Worm (Caenorhabditis elegans) whole organism, early embryonic: ENCODE results near the gene abcf-1.

Experiments used
- B0310.2 ChIP-seq: sonication (generic microtip); optimal IDR thresholded peaks from 2 replicates; lab custom pipeline; 2016; ENCODE audit warnings: mild to moderate bottlenecking, missing genetic modification characterization, missing compliant biosample characterization
- F13C5.2 ChIP-seq: sonication (generic microtip); optimal IDR thresholded peaks from 2 replicates; lab custom pipeline; 2017; ENCODE audit warnings: mild to moderate bottlenecking, missing genetic modification characterization, inconsistent platforms, missing compliant biosample characterization
- aly-1 ChIP-seq: sonication (generic microtip); optimal IDR thresholded peaks from 2 replicates; lab custom pipeline; 2016; ENCODE audit warnings: missing genetic modification characterization, missing compliant biosample characterization
- ama-1 ChIP-seq: fragments of 150-350 bp; optimal IDR thresholded peaks from 2 replicates; lab custom pipeline; 2014
- ceh-13 ChIP-seq: fragments of 200-800 bp; sonication (Bioruptor generic); optimal IDR thresholded peaks from 2 replicates; lab custom pipeline; 2018; ENCODE audit warnings: mild to moderate bottlenecking, missing genetic modification characterization, missing compliant biosample characterization
- ceh-36 ChIP-seq: sonication (generic microtip); optimal IDR thresholded peaks from 2 replicates; lab custom pipeline; 2016; ENCODE audit warnings: missing genetic modification characterization, inconsistent platforms, missing compliant biosample characterization
- ets-7 ChIP-seq: sonication (generic microtip); optimal IDR thresholded peaks from 2 replicates; lab custom pipeline; 2016; ENCODE audit warnings: missing genotype, missing genetic modification characterization, missing compliant biosample characterization
- flt-1 ChIP-seq: fragments of 200-800 bp; sonication (Bioruptor generic); IDR thresholded peaks from 2 replicates; pipeline ENCODE4 v1.3.6; 2022; ENCODE audit warnings: missing genetic modification characterization, missing compliant biosample characterization
- hmbx-1 ChIP-seq: sonication (generic microtip); optimal IDR thresholded peaks from 2 replicates; lab custom pipeline; 2016; ENCODE audit warnings: mild to moderate bottlenecking, missing genetic modification characterization, missing compliant biosample characterization
- hmg-4 ChIP-seq: fragments of 200-800 bp; sonication (Bioruptor generic); optimal IDR thresholded peaks from 2 replicates; lab custom pipeline; 2018; ENCODE audit warnings: mild to moderate bottlenecking, missing genetic modification characterization, missing compliant biosample characterization
- hnd-1 ChIP-seq: sonication (generic microtip); optimal IDR thresholded peaks from 2 replicates; lab custom pipeline; 2016; ENCODE audit warnings: missing genetic modification characterization, missing compliant biosample characterization
- pes-1 ChIP-seq: fragments of 200-800 bp; sonication (Bioruptor generic); IDR thresholded peaks from 2 replicates; pipeline ENCODE4 v1.3.6; 2022; ENCODE audit warnings: missing genetic modification reagents, missing genetic modification characterization, missing compliant biosample characterization
- scrt-1 ChIP-seq: fragments of 200-800 bp; sonication (Bioruptor generic); IDR thresholded peaks from 2 replicates; pipeline ENCODE4 v1.3.6; 2022; ENCODE audit warnings: missing genetic modification characterization, missing compliant biosample characterization
- sea-1 ChIP-seq: fragments of 200-800 bp; sonication (Bioruptor generic); conservative IDR thresholded peaks from 2 replicates; pipeline ENCODE4 v1.3.6; 2022; ENCODE audit warnings: missing genetic modification characterization, missing compliant biosample characterization
- tbx-11 ChIP-seq: fragments of 200-800 bp; sonication (Bioruptor generic); IDR thresholded peaks from 2 replicates; pipeline ENCODE4 v1.3.6; 2022; ENCODE audit warnings: missing genetic modification characterization, missing compliant biosample characterization
- tbx-37 ChIP-seq: fragments of 200-800 bp; sonication (Bioruptor generic); conservative IDR thresholded peaks from 2 replicates; pipeline ENCODE4 v1.3.6; 2022; ENCODE audit warnings: missing genetic modification reagents, missing genetic modification characterization, missing compliant biosample characterization
- tra-4 ChIP-seq: sonication (generic microtip); optimal IDR thresholded peaks from 2 replicates; lab custom pipeline; 2017; ENCODE audit warnings: missing genetic modification characterization, missing compliant biosample characterization

Gene abcf-1

DNA sequence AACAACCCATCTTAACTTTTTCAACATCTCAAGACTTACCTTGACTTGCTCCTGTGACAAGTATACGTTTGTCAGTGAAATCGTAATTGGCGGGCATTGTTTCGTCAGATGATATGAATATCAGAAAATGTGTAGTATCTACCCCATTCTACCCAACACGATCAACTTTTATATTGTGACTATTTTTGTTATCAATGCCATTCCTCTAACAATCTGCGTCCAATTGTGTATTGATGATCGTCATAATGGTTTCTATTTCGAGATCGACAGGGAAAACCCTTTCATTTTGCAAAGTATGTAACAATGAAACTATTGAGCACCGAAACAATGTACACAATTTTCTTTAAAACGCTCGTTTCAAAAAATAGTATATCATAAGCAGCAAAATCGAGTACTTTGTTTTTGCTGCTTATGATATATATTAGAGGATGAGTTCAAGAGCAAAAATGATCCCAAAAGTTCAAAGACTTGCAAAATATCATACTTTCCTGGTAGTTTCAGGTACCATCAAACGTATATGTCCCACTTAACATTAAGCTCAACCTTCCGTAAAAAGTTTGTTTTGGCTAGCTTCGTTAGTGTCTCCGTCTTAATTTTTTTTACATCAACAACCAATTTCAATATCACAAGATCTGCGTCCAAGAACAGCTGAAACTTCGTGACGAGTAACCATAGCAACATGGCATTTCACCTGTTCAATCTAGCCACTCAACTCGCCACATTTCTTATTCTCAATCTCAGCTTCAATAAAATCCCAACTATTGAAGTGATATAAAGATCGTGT lies 29.5 kb downstream of the abcf-1 start, which contains the start of the genes dhs-21 and xbx-9:
Gene dhs-21 (minus strand): TSS at position 181 of the 784 bp plus-strand sequence.
Gene xbx-9 (plus strand): TSS at position 734 of the 784 bp plus-strand sequence.
- TF ChIP-seq tra-4 (tag; lab: Kevin White, UChicago) (no peak), scrt-1 (no peak), ceh-36 (tag; lab: Kevin White, UChicago) (no peak), hmg-4 (GFP tag; lab: Kevin White, UChicago) (no peak), F13C5.2 (no peak), hnd-1 (tag; lab: Kevin White, UChicago) (no peak), ama-1 (no peak), ets-7 (tag; lab: Kevin White, UChicago) (no peak), pes-1 (no peak), aly-1 (no peak), flt-1 (GFP tag; lab: Robert Waterston, UW) (no peak), ceh-13 (GFP tag; lab: Kevin White, UChicago) (no peak)

DNA sequence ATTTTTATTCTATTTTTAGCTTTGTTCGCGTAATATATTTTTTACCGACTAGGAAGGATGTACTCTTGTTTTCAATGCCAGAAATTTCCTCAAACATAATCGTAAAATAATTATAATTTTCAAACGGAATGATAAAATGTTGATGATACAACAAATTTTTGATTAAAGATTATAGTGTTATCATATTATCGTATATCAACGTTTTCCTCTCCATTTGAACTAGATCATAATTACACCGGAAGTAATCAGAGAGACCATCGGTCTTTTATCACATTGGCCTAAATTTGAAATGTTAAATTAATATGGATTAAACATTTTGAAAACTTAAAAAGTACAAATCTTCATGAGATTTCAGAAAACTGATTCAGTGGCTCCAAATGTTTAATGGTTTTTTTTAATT lies 30.4 kb downstream of the abcf-1 start:
- no peak for TF ChIP-seq tbx-37 (GFP tag; lab: Robert Waterston, UW)
- TF ChIP-seq sea-1 (GFP tag; lab: Robert Waterston, UW) = no peak
- TF ChIP-seq ceh-13 (GFP tag; lab: Kevin White, UChicago) = no peak
- no peak for TF ChIP-seq ceh-36 (tag; lab: Kevin White, UChicago)
- no peak for TF ChIP-seq B0310.2 (tag; lab: Kevin White, UChicago)
- no peak for TF ChIP-seq ama-1
- no peak for TF ChIP-seq F13C5.2
- no peak for TF ChIP-seq flt-1 (GFP tag; lab: Robert Waterston, UW)
- no peak for TF ChIP-seq pes-1
- TF ChIP-seq hmg-4 (GFP tag; lab: Kevin White, UChicago) = no peak
- TF ChIP-seq hnd-1 (tag; lab: Kevin White, UChicago) = no peak

DNA sequence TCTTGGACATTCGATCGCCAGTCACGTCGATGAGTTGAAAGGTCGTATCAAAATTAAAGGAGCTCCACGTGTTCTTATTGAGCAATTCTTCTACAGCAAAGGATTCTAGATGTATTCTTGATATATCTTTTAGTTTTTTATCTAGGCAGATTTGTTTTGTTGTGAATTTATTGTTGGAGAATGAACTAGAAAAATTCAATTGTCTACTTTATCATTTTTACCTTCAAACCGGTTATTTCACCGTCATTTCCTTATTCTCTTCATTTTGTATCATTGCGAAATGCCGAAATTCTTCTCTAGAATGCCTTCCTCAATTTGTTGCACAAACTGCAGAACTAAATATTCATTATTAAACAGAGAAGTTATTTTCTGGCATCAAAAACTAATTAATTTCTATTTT lies 34.0 kb downstream of the abcf-1 start, which contains the start of gene R11D1.10:
Gene R11D1.10 (plus strand): TSS at position 301 of the 400 bp plus-strand sequence.
- TF ChIP-seq sea-1 (GFP tag; lab: Robert Waterston, UW) (no peak), aly-1 (no peak), tbx-11 (GFP tag; lab: Robert Waterston, UW) (no peak), ets-7 (tag; lab: Kevin White, UChicago) (no peak), pes-1 (no peak), scrt-1 (no peak), tra-4 (tag; lab: Kevin White, UChicago) (no peak), ceh-13 (GFP tag; lab: Kevin White, UChicago) (no peak), flt-1 (GFP tag; lab: Robert Waterston, UW) (no peak), ceh-36 (tag; lab: Kevin White, UChicago) (no peak), tbx-37 (GFP tag; lab: Robert Waterston, UW) (no peak), hmbx-1 (no peak), hmg-4 (GFP tag; lab: Kevin White, UChicago) (no peak), B0310.2 (tag; lab: Kevin White, UChicago) (no peak)

DNA sequence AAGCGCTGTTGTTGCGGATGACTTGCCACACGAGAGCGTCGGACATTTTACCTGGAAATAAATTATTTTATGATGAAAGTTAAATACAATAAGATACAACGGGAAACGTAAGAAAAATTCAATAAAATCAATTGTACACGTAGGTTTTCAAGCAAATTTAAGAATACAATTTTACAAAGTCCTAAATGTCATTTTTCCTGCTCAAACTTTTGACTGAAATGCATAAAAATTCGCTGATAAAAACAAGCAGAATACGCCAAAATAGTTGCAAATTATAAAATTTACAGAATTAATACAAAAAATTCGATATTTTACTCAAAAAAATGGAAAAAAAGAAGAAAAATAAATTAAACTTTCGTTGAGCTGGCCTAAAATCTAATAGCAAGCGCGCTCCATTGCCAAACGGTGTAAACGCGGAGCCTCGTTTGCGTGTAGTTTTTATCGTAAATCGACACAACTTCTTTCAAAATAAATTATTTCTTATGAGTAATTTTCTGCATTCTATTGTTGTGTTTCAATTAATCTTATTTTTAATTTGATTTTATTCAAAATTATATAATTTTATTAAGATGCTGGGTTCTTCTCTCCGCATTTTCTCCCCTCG lies 35.0 kb downstream of the abcf-1 start, which contains the start of the genes rpl-28 and mrpl-49:
Gene rpl-28 (minus strand): TSS at position 51 of the 604 bp plus-strand sequence.
Gene mrpl-49 (plus strand): TSS at position 570 of the 604 bp plus-strand sequence.
- no peak for TF ChIP-seq sea-1 (GFP tag; lab: Robert Waterston, UW)
- TF ChIP-seq F13C5.2 = peak; percentile 33

DNA sequence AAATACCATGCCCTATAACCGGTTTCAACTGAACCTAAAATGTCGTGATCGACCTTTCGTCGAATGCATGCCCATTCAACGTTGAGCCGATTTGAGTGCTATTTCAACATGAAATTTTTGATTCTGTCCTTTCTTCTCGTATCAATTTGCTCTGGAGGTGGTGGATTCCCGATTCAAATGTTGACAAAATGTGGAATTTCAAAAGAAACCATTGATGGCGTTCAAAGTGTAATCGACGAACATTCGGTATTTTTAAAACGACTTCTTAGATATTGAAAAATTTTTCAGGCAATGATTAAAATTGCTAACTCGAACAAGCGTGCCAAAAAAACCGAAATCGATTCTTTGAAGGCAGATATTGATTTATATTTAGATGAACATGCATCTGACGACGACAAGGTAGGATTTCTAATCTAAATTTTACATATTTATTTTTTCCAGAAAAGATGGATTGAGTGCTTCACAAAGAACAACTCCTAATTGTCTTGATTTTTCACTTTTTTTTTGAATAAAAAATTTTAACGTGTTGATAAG lies 36.0 kb downstream of the abcf-1 start, which contains the start of gene R11D1.13:
Gene R11D1.13 (plus strand): TSS at position 51 of the 534 bp plus-strand sequence.
- no peak for TF ChIP-seq tbx-11 (GFP tag; lab: Robert Waterston, UW)
- no peak for TF ChIP-seq ets-7 (tag; lab: Kevin White, UChicago)
- no peak for TF ChIP-seq ama-1
- TF ChIP-seq flt-1 (GFP tag; lab: Robert Waterston, UW) = no peak
- TF ChIP-seq tbx-37 (GFP tag; lab: Robert Waterston, UW) = no peak
- no peak for TF ChIP-seq ceh-36 (tag; lab: Kevin White, UChicago)
- no peak for TF ChIP-seq scrt-1
- no peak for TF ChIP-seq aly-1
- TF ChIP-seq hmg-4 (GFP tag; lab: Kevin White, UChicago) = no peak
- TF ChIP-seq ceh-13 (GFP tag; lab: Kevin White, UChicago) = no peak
- TF ChIP-seq hnd-1 (tag; lab: Kevin White, UChicago) = no peak
- TF ChIP-seq pes-1 = no peak
- TF ChIP-seq B0310.2 (tag; lab: Kevin White, UChicago) = no peak

DNA sequence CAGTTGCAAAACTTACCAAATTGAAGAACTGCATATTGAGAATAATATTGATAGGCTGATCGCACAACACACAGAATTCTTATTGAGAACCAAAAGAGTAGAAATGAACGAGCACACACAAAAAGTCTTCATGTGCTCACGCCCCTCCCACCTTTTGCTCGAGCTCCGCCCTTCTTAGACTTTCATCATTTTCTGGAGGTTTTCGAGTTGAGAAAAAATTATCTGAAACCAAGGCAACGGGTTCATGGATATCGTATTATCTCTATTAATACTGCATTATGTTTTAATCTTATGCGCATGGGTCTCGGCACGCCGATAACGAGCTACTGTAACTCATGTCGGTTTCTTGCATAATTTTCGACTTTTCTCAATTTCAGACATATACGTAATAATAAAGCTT lies 37.3 kb downstream of the abcf-1 start, which contains the start of gene R11D1.12:
Gene R11D1.12 (minus strand): TSS at position 101 of the 400 bp plus-strand sequence.
- no peak for TF ChIP-seq flt-1 (GFP tag; lab: Robert Waterston, UW)
- no peak for TF ChIP-seq aly-1
- TF ChIP-seq sea-1 (GFP tag; lab: Robert Waterston, UW) = no peak
- TF ChIP-seq hmg-4 (GFP tag; lab: Kevin White, UChicago) = no peak
- TF ChIP-seq ama-1 = no peak

DNA sequence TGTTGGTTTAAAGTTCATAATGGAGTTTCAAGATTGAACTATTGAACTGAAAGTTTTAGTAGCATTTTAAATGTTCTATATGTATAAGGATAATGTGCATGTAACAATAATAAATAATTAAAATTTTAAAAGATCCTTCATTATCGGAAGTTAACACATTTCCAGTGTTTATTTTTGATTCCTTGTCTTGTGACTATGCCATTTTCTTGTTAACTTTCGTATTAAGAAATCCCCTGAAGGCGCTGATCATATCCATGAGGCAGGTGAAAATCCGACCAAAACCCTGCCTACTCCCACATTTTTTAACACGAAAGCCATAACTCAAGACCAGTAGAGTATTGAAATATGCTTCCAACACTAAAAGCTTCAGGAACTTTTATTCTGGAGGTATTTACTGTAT lies 43.5 kb downstream of the abcf-1 start, which contains the start of gene R11D1.7:
Gene R11D1.7 (plus strand): TSS at position 301 of the 400 bp plus-strand sequence.
- no peak for TF ChIP-seq tra-4 (tag; lab: Kevin White, UChicago)
- no peak for TF ChIP-seq aly-1
- TF ChIP-seq ets-7 (tag; lab: Kevin White, UChicago) = no peak
- no peak for TF ChIP-seq B0310.2 (tag; lab: Kevin White, UChicago)
- TF ChIP-seq flt-1 (GFP tag; lab: Robert Waterston, UW) = no peak
- TF ChIP-seq pes-1 = no peak
- no peak for TF ChIP-seq ama-1
- no peak for TF ChIP-seq hmbx-1
- no peak for TF ChIP-seq sea-1 (GFP tag; lab: Robert Waterston, UW)
- TF ChIP-seq ceh-36 (tag; lab: Kevin White, UChicago) = no peak
